Worm (Caenorhabditis elegans): ENCODE data around the gene F47G3.4.

Gene F47G3.4

ce11 chrX:2375300-2376035, 5.9 kb upstream of the F47G3.4 start, which contains the start of gene F47G3.3:
Gene F47G3.3, plus strand, starts transcription at chrX:2375985.
- no peak for TF ChIP-seq ceh-9 (tag; optimal IDR thresholded peaks at IDR 0.05)

- TF ChIP-seq ceh-16 (tag; optimal IDR thresholded peaks at IDR 0.05) (no peak), unc-62 (GFP tag; optimal IDR thresholded peaks at IDR 0.05) (no peak), hmg-11 (tag; optimal IDR thresholded peaks at IDR 0.05) (no peak), unc-39 (tag; optimal IDR thresholded peaks at IDR 0.05) (no peak), nhr-67 (tag; optimal IDR thresholded peaks at IDR 0.05) (no peak), ceh-82 (tag; optimal IDR thresholded peaks at IDR 0.05) (no peak), nhr-76 (tag; optimal IDR thresholded peaks at IDR 0.05) (no peak), ztf-11 (tag; optimal IDR thresholded peaks at IDR 0.05) (no peak), nhr-237 (tag; optimal IDR thresholded peaks at IDR 0.05) (no peak), elt-3 (tag; optimal IDR thresholded peaks at IDR 0.05) (no peak), snpc-4 (tag; optimal IDR thresholded peaks at IDR 0.05) (no peak), egl-27 (tag; optimal IDR thresholded peaks at IDR 0.05) (no peak), ceh-28 (tag; optimal IDR thresholded peaks at IDR 0.05) (no peak), mml-1 (tag; optimal IDR thresholded peaks at IDR 0.05) (no peak), lin-39 (tag; optimal IDR thresholded peaks at IDR 0.05) (no peak), skn-1 (tag; optimal IDR thresholded peaks at IDR 0.05) (no peak), elt-2 (tag; optimal IDR thresholded peaks at IDR 0.05) (no peak), fos-1 (tag; optimal IDR thresholded peaks at IDR 0.05) (no peak)
Measured at ce11 chrX:2380818-2381217, 564 bp upstream of the F47G3.4 start.

ce11 chrX:2382227-2382626, 845 bp downstream of the F47G3.4 start:
- TF ChIP-seq lin-15B (tag; optimal IDR thresholded peaks at IDR 0.05) (peak; percentile 17), lsy-12 (tag; optimal IDR thresholded peaks at IDR 0.05) (no peak), pha-4 (tag; optimal IDR thresholded peaks at IDR 0.05) (no peak), ceh-28 (tag; optimal IDR thresholded peaks at IDR 0.05) (peak; percentile 21), nhr-23 (tag; optimal IDR thresholded peaks at IDR 0.05) (peak; percentile 81), snpc-4 (tag; optimal IDR thresholded peaks at IDR 0.05) (peak; percentile 51), jun-1 (tag; optimal IDR thresholded peaks at IDR 0.05) (peak; percentile 6), ceh-9 (tag; optimal IDR thresholded peaks at IDR 0.05) (no peak), nhr-12 (tag; optimal IDR thresholded peaks at IDR 0.05) (no peak), nhr-43 (tag; optimal IDR thresholded peaks at IDR 0.05; ENCODE audit: poor library complexity, severe bottlenecking) (peak; percentile 11), nfya-1 (tag; optimal IDR thresholded peaks at IDR 0.05; ENCODE audit: insufficient read depth) (peak; percentile 50), ceh-82 (tag; optimal IDR thresholded peaks at IDR 0.05) (no peak), unc-62 (GFP tag; optimal IDR thresholded peaks at IDR 0.05) (no peak), nhr-67 (tag; optimal IDR thresholded peaks at IDR 0.05) (no peak), lin-39 (tag; optimal IDR thresholded peaks at IDR 0.05) (peak; percentile 38), ztf-4 (tag; optimal IDR thresholded peaks at IDR 0.05) (no peak), nhr-11 (tag; optimal IDR thresholded peaks at IDR 0.05) (no peak), hmg-11 (tag; optimal IDR thresholded peaks at IDR 0.05) (peak; percentile 44), elt-2 (tag; optimal IDR thresholded peaks at IDR 0.05) (peak; percentile 38), nhr-25 (tag; optimal IDR thresholded peaks at IDR 0.05) (peak; percentile 24), ZK546.5 (tag; optimal IDR thresholded peaks at IDR 0.05) (no peak), mdl-1 (tag; optimal IDR thresholded peaks at IDR 0.05) (no peak), elt-1 (tag; optimal IDR thresholded peaks at IDR 0.05) (no peak), skn-1 (tag; optimal IDR thresholded peaks at IDR 0.05) (peak; percentile 19), zag-1 (tag; optimal IDR thresholded peaks at IDR 0.05) (no peak), nhr-237 (tag; optimal IDR thresholded peaks at IDR 0.05) (no peak), aly-2 (tag; optimal IDR thresholded peaks at IDR 0.05) (no peak), egl-5 (tag; optimal IDR thresholded peaks at IDR 0.05) (peak; percentile 16), nhr-28 (tag; optimal IDR thresholded peaks at IDR 0.05) (no peak), nhr-77 (tag; optimal IDR thresholded peaks at IDR 0.05) (no peak), ama-1 (optimal IDR thresholded peaks at IDR 0.05) (peak; percentile 12), elt-3 (tag; optimal IDR thresholded peaks at IDR 0.05) (no peak)
